Worm (Caenorhabditis elegans): ENCODE measurements around the gene oac-41.

DNA sequence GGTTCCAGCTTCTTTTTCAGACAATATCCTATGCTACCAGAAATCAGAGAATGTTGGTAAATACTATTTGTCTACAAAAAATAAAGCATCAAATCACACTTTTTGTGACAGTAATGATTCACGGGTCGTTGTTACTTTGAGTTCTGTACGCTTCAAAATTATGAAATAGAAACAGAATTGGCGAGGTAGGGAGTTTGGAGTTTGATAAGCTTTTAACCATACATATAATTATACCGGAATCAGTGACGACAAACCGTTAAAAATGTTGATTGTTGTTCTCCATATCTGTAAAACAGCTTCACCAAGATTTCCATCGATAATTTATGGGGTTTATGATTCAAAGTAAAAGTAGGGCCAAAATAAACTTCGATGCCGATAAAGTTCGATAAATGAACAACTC, 44.1 kb downstream of the oac-41 start:
- TF ChIP-seq pha-4 (tag; optimal IDR thresholded peaks at IDR 0.05) = no peak
- TF ChIP-seq snpc-4 (GFP tag; optimal IDR thresholded peaks at IDR 0.05) = no peak
- TF ChIP-seq snpc-4 (tag; optimal IDR thresholded peaks at IDR 0.05) = no peak
- TF ChIP-seq Y67H2A.10 (GFP tag; conservative IDR thresholded peaks at IDR 0.05) = no peak

Measured in whole organism, young adult.